Worm (Caenorhabditis elegans) whole organism, L4 larva: ENCODE data around the gene snf-7.

Experiments
- F10B5.3 ChIP-seq: sonication (generic microtip); optimal IDR thresholded peaks from 2 replicates; lab custom pipeline; 2016; ENCODE audit warnings: mild to moderate bottlenecking, missing genetic modification characterization, missing compliant biosample characterization
- R02D3.7 ChIP-seq: fragments of 150-350 bp; sonication (generic microtip); optimal IDR thresholded peaks from 3 replicates; lab custom pipeline; 2014; ENCODE audit warnings: missing biosample characterization, missing genetic modification characterization
- Y48G9A.11 ChIP-seq: fragments of 200-800 bp; sonication (Bioruptor generic); IDR thresholded peaks from 2 replicates; pipeline ENCODE4 v1.3.6; 2022; ENCODE audit warnings: missing genetic modification reagents, missing genetic modification characterization, missing compliant biosample characterization
- aha-1 ChIP-seq: fragments of 150-350 bp; peaks from one replicate; lab custom pipeline; 2014; ENCODE audit warnings: missing biosample characterization, missing genetic modification characterization
- aly-2 ChIP-seq: sonication (generic microtip); optimal IDR thresholded peaks from 2 replicates; lab custom pipeline; 2018; ENCODE audit warnings: missing biosample characterization, missing genetic modification characterization
- ama-1 ChIP-seq: fragments of 150-350 bp; optimal IDR thresholded peaks from 2 replicates; lab custom pipeline; 2014; ENCODE audit warnings: inconsistent platforms, mixed read lengths
- ceh-44 ChIP-seq: fragments of 200-800 bp; sonication (Bioruptor generic); IDR thresholded peaks from 2 replicates; pipeline ENCODE4 v1.3.6; 2022; ENCODE audit warnings: missing genetic modification reagents, missing genetic modification characterization, missing compliant biosample characterization
- ceh-82 ChIP-seq: sonication (generic microtip); optimal IDR thresholded peaks from 2 replicates; lab custom pipeline; 2017; ENCODE audit warnings: missing biosample characterization, missing genetic modification characterization
- cey-2 ChIP-seq: sonication (generic microtip); optimal IDR thresholded peaks from 3 replicates; lab custom pipeline; 2017; ENCODE audit warnings: missing genetic modification characterization, mild to moderate bottlenecking, missing compliant biosample characterization, antibody characterized with exemption, borderline replicate concordance; ENCODE audit not compliant: insufficient read depth
- dmd-6 ChIP-seq: fragments of 200-800 bp; sonication (Bioruptor generic); IDR thresholded peaks from 2 replicates; pipeline ENCODE4 v1.3.6; 2022; ENCODE audit warnings: missing genetic modification reagents, missing genetic modification characterization, missing compliant biosample characterization
- dpl-1 ChIP-seq: fragments of 150-350 bp; optimal IDR thresholded peaks from 2 replicates; lab custom pipeline; 2014; ENCODE audit warnings: missing biosample characterization, missing genetic modification reagents, missing genetic modification characterization
- duxl-1 ChIP-seq: sonication (generic microtip); optimal IDR thresholded peaks from 2 replicates; lab custom pipeline; 2016; ENCODE audit warnings: mild to moderate bottlenecking, missing genetic modification characterization, moderate library complexity, missing compliant biosample characterization; ENCODE audit not compliant: poor library complexity
- fkh-10 ChIP-seq: fragments of 150-350 bp; optimal IDR thresholded peaks from 2 replicates; lab custom pipeline; 2014; ENCODE audit warnings: missing biosample characterization, missing genetic modification reagents, missing genetic modification characterization
- hif-1 ChIP-seq, 2 experiments: sonication (generic microtip); optimal IDR thresholded peaks; 2 replicates each; lab custom pipeline; 2016 to 2017; ENCODE audit warnings: missing compliant biosample characterization in 2 of 2, missing genetic modification characterization in 2 of 2, missing genetic modification reagents in 2 of 2, missing genotype in 2 of 2, mild to moderate bottlenecking in 1 of 2
- hlh-11 ChIP-seq: fragments of 200-800 bp; sonication (Bioruptor generic); optimal IDR thresholded peaks from 2 replicates; lab custom pipeline; 2018; ENCODE audit warnings: mild to moderate bottlenecking, missing genetic modification characterization, missing compliant biosample characterization
- hmg-1.1 ChIP-seq: fragments of 200-800 bp; sonication (Bioruptor generic); IDR thresholded peaks from 2 replicates; pipeline ENCODE4 v1.3.6; 2022; ENCODE audit warnings: missing genetic modification reagents, missing genetic modification characterization, missing compliant biosample characterization
- jun-1 ChIP-seq: fragments of 150-350 bp; optimal IDR thresholded peaks from 2 replicates; lab custom pipeline; 2014; ENCODE audit warnings: missing biosample characterization, missing genetic modification reagents, missing genetic modification characterization
- lsy-2 ChIP-seq, 2 experiments: fragments of 150-350 bp in 1 of 2; sonication (generic microtip) in 1 of 2; optimal IDR thresholded peaks; 2 replicates each; lab custom pipeline; 2014 to 2017; ENCODE audit warnings: missing biosample characterization in 2 of 2, missing genetic modification characterization in 2 of 2
- mdl-1 ChIP-seq, 2 experiments: fragments of 150-350 bp in 1 of 2; sonication (generic microtip) in 1 of 2; optimal IDR thresholded peaks; 2 replicates each; lab custom pipeline; 2014 to 2017; ENCODE audit warnings: missing biosample characterization in 2 of 2, missing genetic modification characterization in 2 of 2
- mep-1 ChIP-seq: fragments of 150-350 bp; sonication (generic microtip); optimal IDR thresholded peaks from 3 replicates; lab custom pipeline; 2014; ENCODE audit warnings: missing biosample characterization, missing genetic modification characterization
- mes-2 ChIP-seq: sonication (generic microtip); optimal IDR thresholded peaks from 2 replicates; lab custom pipeline; 2016; ENCODE audit warnings: missing genotype, mild to moderate bottlenecking, missing genetic modification characterization, missing compliant biosample characterization; ENCODE audit not compliant: poor library complexity, severe bottlenecking
- mxl-3 ChIP-seq: fragments of 200-800 bp; sonication (Bioruptor generic); optimal IDR thresholded peaks from 2 replicates; lab custom pipeline; 2018; ENCODE audit warnings: mild to moderate bottlenecking, missing genetic modification characterization, missing compliant biosample characterization
- nhr-237 ChIP-seq: sonication (generic microtip); optimal IDR thresholded peaks from 2 replicates; lab custom pipeline; 2017; ENCODE audit warnings: missing biosample characterization, missing genetic modification characterization
- nhr-28 ChIP-seq: fragments of 150-350 bp; optimal IDR thresholded peaks from 2 replicates; lab custom pipeline; 2014; ENCODE audit warnings: missing biosample characterization, missing genetic modification characterization
- nhr-6 ChIP-seq: fragments of 150-350 bp; optimal IDR thresholded peaks from 2 replicates; lab custom pipeline; 2014; ENCODE audit warnings: missing biosample characterization, missing genetic modification characterization
- nhr-76 ChIP-seq: fragments of 150-350 bp; optimal IDR thresholded peaks from 2 replicates; lab custom pipeline; 2014; ENCODE audit warnings: missing biosample characterization, missing genetic modification characterization
- php-3 ChIP-seq: fragments of 200-800 bp; sonication (Bioruptor generic); IDR thresholded peaks from 2 replicates; pipeline ENCODE4 v1.3.6; 2022; ENCODE audit warnings: missing genetic modification reagents, missing genetic modification characterization, missing compliant biosample characterization
- rbr-2 ChIP-seq: sonication (generic microtip); optimal IDR thresholded peaks from 2 replicates; lab custom pipeline; 2016; ENCODE audit warnings: missing genotype, missing genetic modification characterization, missing compliant biosample characterization
- unc-62 ChIP-seq, 3 experiments: fragments of 150-350 bp in 1 of 3; sonication (generic microtip); optimal IDR thresholded peaks in 2 of 3; peaks in 1 of 3; 1 replicate in 1 of 3; 2 replicates in 2 of 3; lab custom pipeline; 2014 to 2017; ENCODE audit warnings: missing biosample characterization in 3 of 3, missing genetic modification characterization in 3 of 3, missing genetic modification reagents in 3 of 3, missing genotype in 1 of 3
- vab-7 ChIP-seq: fragments of 200-800 bp; sonication (Bioruptor generic); IDR thresholded peaks from 2 replicates; pipeline ENCODE4 v1.3.6; 2022; ENCODE audit warnings: missing genetic modification reagents, missing genetic modification characterization, missing compliant biosample characterization
- zip-11 ChIP-seq: fragments of 200-800 bp; sonication (Bioruptor generic); IDR thresholded peaks from 2 replicates; pipeline ENCODE4 v1.3.6; 2022; ENCODE audit warnings: missing genetic modification characterization, missing compliant biosample characterization
- ztf-11 ChIP-seq: fragments of 150-350 bp; optimal IDR thresholded peaks from 2 replicates; lab custom pipeline; 2014; ENCODE audit warnings: missing biosample characterization, missing genetic modification characterization

snf-7 gene

DNA sequence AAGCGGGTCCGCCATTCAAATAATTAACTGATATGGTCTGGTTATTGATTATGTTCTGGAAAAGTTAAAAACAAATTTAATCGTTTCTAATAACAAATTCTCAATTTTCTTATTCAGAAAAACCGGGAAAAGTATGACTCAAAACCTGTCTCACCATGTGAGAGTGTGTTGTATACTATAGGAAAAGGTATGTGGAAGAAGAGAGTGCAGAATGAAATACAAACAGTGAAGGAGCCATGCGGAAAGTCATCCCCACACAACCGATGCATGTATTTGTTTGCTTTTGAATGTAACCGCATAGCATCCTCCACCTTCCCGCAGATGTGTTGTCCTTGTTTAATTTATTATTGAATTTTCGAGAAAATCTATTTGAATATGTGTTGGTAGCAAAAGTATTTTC, 4.8 kb upstream of the snf-7 start, which contains the start of gene ZK1010.8 (continued):
- no peak for TF ChIP-seq ama-1 (lab: Kevin White, UChicago)

- TF ChIP-seq hmg-1.1 (GFP tag; lab: Robert Waterston, UW) (peak; percentile 58; the same call in 1 of the 2 replicates), dmd-6 (peak; percentile 29; the same call in 1 of the 2 replicates), rbr-2 (tag; lab: Kevin White, UChicago) (peak; percentile 34), mes-2 (tag; lab: Kevin White, UChicago) (peak; percentile 66), ceh-82 (tag; lab: Kevin White, UChicago) (no peak), cey-2 (tag; lab: Kevin White, UChicago) (no peak), dpl-1 (GFP tag; lab: Kevin White, UChicago) (no peak), jun-1 (tag; lab: Kevin White, UChicago) (peak; percentile 6), fkh-10 (peak; percentile 11), lsy-2 (tag; optimal IDR thresholded peaks at IDR 0.05; lab: Kevin White, UChicago) (peak in 1 of 2 experiments; percentile 73), aha-1 (peak; percentile 2), mdl-1 (tag; optimal IDR thresholded peaks at IDR 0.05; lab: Kevin White, UChicago) (peak in 1 of 2 experiments; percentile 10), nhr-6 (tag; lab: Kevin White, UChicago) (peak; percentile 43)
These were observed 3.2 kb upstream of the snf-7 start, which contains the start of gene ZK1010.10 for ce11 chrIII:13002098-13002497. Gene ZK1010.10, plus strand, starts transcription at chrIII:13002383.

DNA sequence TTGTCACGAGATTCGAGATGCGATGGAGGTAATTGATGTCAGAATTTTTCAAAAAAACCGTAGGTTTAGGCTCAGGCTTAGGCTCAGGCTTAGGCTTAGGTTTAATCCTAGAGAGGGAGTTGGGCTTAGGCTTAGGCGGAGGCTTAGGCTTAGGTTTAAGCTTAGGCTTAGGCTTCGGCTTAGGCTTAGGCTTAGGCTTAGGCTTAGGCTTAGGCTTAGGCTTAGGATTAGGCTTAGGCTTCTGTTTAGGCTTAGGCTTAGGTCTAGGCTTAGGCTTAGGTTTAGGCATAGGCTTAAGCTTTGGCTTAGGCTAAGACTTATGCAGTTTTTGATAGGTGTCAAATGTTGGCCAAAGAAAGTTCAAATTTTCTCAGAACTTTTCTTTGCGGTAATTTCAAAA, 945 bp upstream of the snf-7 start:
- TF ChIP-seq unc-62 (GFP tag; optimal IDR thresholded peaks at IDR 0.05 in 1 of 2; lab: Kevin White, UChicago) (peak in 1 of 2 experiments; percentile 9), unc-62 (tag; optimal IDR thresholded peaks at IDR 0.05; lab: Kevin White, UChicago) (no peak), ztf-11 (no peak)

DNA sequence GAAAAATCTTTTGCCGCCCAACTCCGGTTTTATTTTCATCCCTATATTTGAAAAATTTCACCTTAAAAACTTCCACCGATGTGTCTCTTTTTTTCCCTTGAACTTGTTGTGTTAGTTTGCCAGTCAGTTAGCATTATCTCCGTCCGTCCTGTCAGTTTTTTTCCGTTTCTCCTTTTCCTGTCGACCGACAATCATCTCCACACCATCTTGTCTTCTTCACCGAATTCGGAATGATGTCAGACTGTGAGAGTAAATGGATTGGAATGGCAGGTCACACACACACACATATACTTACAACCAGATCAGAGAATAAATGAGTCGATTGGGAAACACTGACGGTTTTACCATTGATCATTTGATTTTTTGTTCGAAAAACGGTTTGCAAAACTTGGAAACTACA, 6.7 kb downstream of the snf-7 start:
- TF ChIP-seq hlh-11 (peak; percentile 17), unc-62 (GFP tag; optimal IDR thresholded peaks at IDR 0.05 in 1 of 2; lab: Kevin White, UChicago) (peak in 1 of 2 experiments; percentile 99), unc-62 (tag; optimal IDR thresholded peaks at IDR 0.05; lab: Kevin White, UChicago) (no peak), nhr-76 (tag; lab: Kevin White, UChicago) (no peak), mxl-3 (no peak), nhr-237 (tag; lab: Kevin White, UChicago) (no peak), ceh-44 (GFP tag; lab: Robert Waterston, UW) (no peak), aha-1 (peak; percentile 80), F10B5.3 (tag; lab: Kevin White, UChicago) (no peak), fkh-10 (no peak), hif-1 (tag; optimal IDR thresholded peaks at IDR 0.05; lab: Kevin White, UChicago) (no peak), vab-7 (GFP tag; lab: Robert Waterston, UW) (no peak), mes-2 (tag; lab: Kevin White, UChicago) (peak; percentile 3), Y48G9A.11 (GFP tag; lab: Robert Waterston, UW) (no peak), aly-2 (tag; lab: Kevin White, UChicago) (no peak), zip-11 (GFP tag; lab: Robert Waterston, UW) (no peak), php-3 (GFP tag; lab: Robert Waterston, UW) (no peak), mep-1 (tag; lab: Kevin White, UChicago) (no peak), R02D3.7 (tag; lab: Kevin White, UChicago) (no peak), nhr-28 (tag; lab: Kevin White, UChicago) (peak; percentile 44)
- TF ChIP-seq, all 104 proteins: peak for 5

DNA sequence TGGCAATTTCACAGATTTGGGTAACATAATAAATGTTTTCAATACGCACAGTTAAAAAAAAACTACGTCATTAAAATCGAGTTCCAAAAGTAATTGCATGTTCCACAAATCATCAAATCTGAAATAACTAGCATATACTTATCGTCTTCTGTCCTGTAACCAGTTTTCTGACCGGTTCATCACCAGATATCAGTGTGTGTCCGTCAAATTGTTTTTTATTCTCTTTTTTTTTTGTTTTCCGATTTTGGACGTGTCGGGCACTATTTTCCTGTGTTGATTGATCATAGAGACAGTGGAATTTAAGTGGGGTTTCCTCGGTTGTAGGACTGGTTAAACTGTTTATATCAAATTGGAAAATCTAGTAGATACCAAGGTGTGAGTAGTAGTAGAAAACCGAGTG, 8.7 kb downstream of the snf-7 start:
- peak in 1 of 2 experiments; percentile 66 for TF ChIP-seq unc-62 (GFP tag; optimal IDR thresholded peaks at IDR 0.05 in 1 of 2; lab: Kevin White, UChicago)
- no peak for TF ChIP-seq unc-62 (tag; optimal IDR thresholded peaks at IDR 0.05; lab: Kevin White, UChicago)
- TF ChIP-seq duxl-1, result no peak
